Fruit fly (Drosophila melanogaster) whole organism, prepupa: Measurements from ENCODE around the gene CG17199.

Source experiments
- Blimp-1 ChIP-seq: fragments of 200-800 bp; sonication (Bioruptor generic); optimal IDR thresholded peaks from 3 replicates; lab custom pipeline; 2017; ENCODE audit warnings: missing biosample characterization, missing genetic modification characterization, mild to moderate bottlenecking, moderate library complexity, missing genetic modification reagents
- CG10631 ChIP-seq: fragments of 200-800 bp; sonication (Bioruptor generic); optimal IDR thresholded peaks from 2 replicates; lab custom pipeline; 2016; ENCODE audit warnings: missing biosample characterization, missing genetic modification characterization
- CG11762 ChIP-seq: fragments of 200-800 bp; sonication (Bioruptor generic); optimal IDR thresholded peaks from 3 replicates; lab custom pipeline; 2016; ENCODE audit warnings: missing biosample characterization, missing genetic modification characterization; ENCODE audit not compliant: insufficient read depth
- CG11902 ChIP-seq: fragments of 200-800 bp; sonication (Bioruptor generic); optimal IDR thresholded peaks from 3 replicates; lab custom pipeline; 2016; ENCODE audit warnings: missing biosample characterization, missing genetic modification characterization
- CG1621 ChIP-seq: fragments of 200-800 bp; sonication (Bioruptor generic); optimal IDR thresholded peaks from 3 replicates; lab custom pipeline; 2018; ENCODE audit warnings: missing biosample characterization, mild to moderate bottlenecking, missing genetic modification characterization
- CG16779 ChIP-seq: fragments of 200-800 bp; sonication (Bioruptor generic); optimal IDR thresholded peaks from 3 replicates; lab custom pipeline; 2017; ENCODE audit warnings: missing biosample characterization, mild to moderate bottlenecking, missing genetic modification characterization
- CG31627 ChIP-seq: fragments of 200-800 bp; sonication (Bioruptor generic); optimal IDR thresholded peaks from 3 replicates; lab custom pipeline; 2016; ENCODE audit warnings: missing biosample characterization, missing genetic modification characterization
- CG32006 ChIP-seq: fragments of 200-800 bp; sonication (Bioruptor generic); optimal IDR thresholded peaks from 3 replicates; lab custom pipeline; 2017; ENCODE audit warnings: missing biosample characterization, mild to moderate bottlenecking, missing genetic modification characterization
- CG34406 ChIP-seq: fragments of 200-800 bp; sonication (Bioruptor generic); optimal IDR thresholded peaks from 3 replicates; lab custom pipeline; 2016; ENCODE audit warnings: missing biosample characterization, missing genetic modification characterization
- CG3919 ChIP-seq: fragments of 200-800 bp; sonication (Bioruptor generic); optimal IDR thresholded peaks from 3 replicates; lab custom pipeline; 2016; ENCODE audit warnings: missing biosample characterization, missing genetic modification characterization
- CG6163 ChIP-seq: fragments of 200-800 bp; sonication (Bioruptor generic); IDR thresholded peaks from 3 replicates; pipeline ENCODE4 v1.3.6; 2022; ENCODE audit warnings: missing biosample characterization, missing genetic modification characterization
- CG6276 ChIP-seq: fragments of 200-800 bp; sonication (Bioruptor generic); optimal IDR thresholded peaks from 2 replicates; lab custom pipeline; 2017; ENCODE audit warnings: missing biosample characterization, mild to moderate bottlenecking, missing genetic modification characterization
- CG6792 ChIP-seq: fragments of 200-800 bp; sonication (Bioruptor generic); optimal IDR thresholded peaks from 3 replicates; lab custom pipeline; 2016; ENCODE audit warnings: missing biosample characterization, missing genetic modification characterization
- CG6808 ChIP-seq: fragments of 200-800 bp; sonication (Bioruptor generic); optimal IDR thresholded peaks from 3 replicates; lab custom pipeline; 2017; ENCODE audit warnings: missing biosample characterization, missing genetic modification characterization, mild to moderate bottlenecking, moderate library complexity, missing genetic modification reagents
- CG6854 ChIP-seq: fragments of 200-800 bp; sonication (Bioruptor generic); optimal IDR thresholded peaks from 2 replicates; lab custom pipeline; 2017; ENCODE audit warnings: missing biosample characterization, mild to moderate bottlenecking, missing genetic modification characterization
- CG7368 ChIP-seq: fragments of 200-800 bp; sonication (Bioruptor generic); optimal IDR thresholded peaks from 3 replicates; lab custom pipeline; 2016; ENCODE audit warnings: missing biosample characterization, missing genetic modification characterization
- CG8319 ChIP-seq: fragments of 200-800 bp; sonication (Bioruptor generic); optimal IDR thresholded peaks from 3 replicates; lab custom pipeline; 2016; ENCODE audit warnings: missing biosample characterization, missing genetic modification characterization
- CG8632 ChIP-seq: fragments of 200-800 bp; sonication (Bioruptor generic); optimal IDR thresholded peaks from 3 replicates; lab custom pipeline; 2016; ENCODE audit warnings: missing biosample characterization, missing genetic modification characterization
- Eip78C ChIP-seq: fragments of 200-800 bp; sonication (Bioruptor generic); peaks from one replicate; lab custom pipeline; 2016; ENCODE audit warnings: missing biosample characterization, missing genetic modification characterization
- Eip93F ChIP-seq: fragments of 200-800 bp; sonication (Bioruptor generic); optimal IDR thresholded peaks from 2 replicates; lab custom pipeline; 2016; ENCODE audit warnings: missing biosample characterization, mild to moderate bottlenecking, missing genetic modification characterization
- Ets21C ChIP-seq: fragments of 200-800 bp; sonication (Bioruptor generic); optimal IDR thresholded peaks from 3 replicates; lab custom pipeline; 2016; ENCODE audit warnings: missing biosample characterization, missing genetic modification characterization
- Ets96B ChIP-seq: fragments of 200-800 bp; optimal IDR thresholded peaks from 2 replicates; lab custom pipeline; 2019; ENCODE audit warnings: missing biosample characterization, mild to moderate bottlenecking, missing genetic modification characterization, moderate library complexity
- Gug ChIP-seq: fragments of 200-800 bp; sonication (Bioruptor generic); IDR thresholded peaks from 2 replicates; pipeline ENCODE4 v1.3.6; 2022; ENCODE audit warnings: missing biosample characterization, missing genetic modification characterization
- Hr38 ChIP-seq: sonication (Bioruptor generic); optimal IDR thresholded peaks from 2 replicates; lab custom pipeline; 2016; ENCODE audit warnings: missing biosample characterization, missing genetic modification characterization
- Hr39 ChIP-seq: fragments of 200-800 bp; sonication (Bioruptor generic); optimal IDR thresholded peaks from 2 replicates; lab custom pipeline; 2016; ENCODE audit warnings: missing biosample characterization, missing genetic modification characterization
- Hr4 ChIP-seq: fragments of 200-800 bp; sonication (Bioruptor generic); optimal IDR thresholded peaks from 3 replicates; lab custom pipeline; 2016; ENCODE audit warnings: missing biosample characterization, missing genetic modification characterization
- Lpt ChIP-seq: fragments of 200-800 bp; sonication (Bioruptor generic); optimal IDR thresholded peaks from 3 replicates; lab custom pipeline; 2016; ENCODE audit warnings: missing biosample characterization, missing genetic modification characterization
- Met ChIP-seq: fragments of 200-800 bp; sonication (Bioruptor generic); optimal IDR thresholded peaks from 3 replicates; lab custom pipeline; 2016; ENCODE audit warnings: missing biosample characterization, missing genetic modification characterization
- Smox ChIP-seq: fragments of 200-800 bp; sonication (Bioruptor generic); optimal IDR thresholded peaks from 3 replicates; lab custom pipeline; 2016; ENCODE audit warnings: missing biosample characterization, missing genetic modification characterization
- Sox102F ChIP-seq: fragments of 200-800 bp; sonication (Bioruptor generic); optimal IDR thresholded peaks from 2 replicates; lab custom pipeline; 2016; ENCODE audit warnings: missing biosample characterization, mild to moderate bottlenecking, missing genetic modification characterization
- Sox14 ChIP-seq: fragments of 200-800 bp; sonication (Bioruptor generic); optimal IDR thresholded peaks from 3 replicates; lab custom pipeline; 2016; ENCODE audit warnings: missing biosample characterization, missing genetic modification characterization
- Sox15 ChIP-seq: fragments of 200-800 bp; sonication (Bioruptor generic); optimal IDR thresholded peaks from 3 replicates; lab custom pipeline; 2016; ENCODE audit warnings: missing biosample characterization, missing genetic modification characterization
- achi ChIP-seq: fragments of 200-800 bp; sonication (Bioruptor generic); optimal IDR thresholded peaks from 3 replicates; lab custom pipeline; 2016; ENCODE audit warnings: missing biosample characterization, missing genetic modification characterization
- acj6 ChIP-seq: fragments of 200-800 bp; sonication (Bioruptor generic); optimal IDR thresholded peaks from 3 replicates; lab custom pipeline; 2016; ENCODE audit warnings: missing biosample characterization, missing genetic modification characterization
- cyc ChIP-seq: fragments of 200-800 bp; sonication (Bioruptor generic); optimal IDR thresholded peaks from 3 replicates; lab custom pipeline; 2016; ENCODE audit warnings: missing biosample characterization, missing genetic modification characterization
- dac ChIP-seq: fragments of 200-800 bp; sonication (Bioruptor generic); optimal IDR thresholded peaks from 2 replicates; lab custom pipeline; 2017; ENCODE audit warnings: missing biosample characterization, mild to moderate bottlenecking, missing genetic modification characterization
- eg ChIP-seq: fragments of 200-800 bp; sonication (Bioruptor generic); IDR thresholded peaks from 3 replicates; pipeline ENCODE4 v1.3.6; 2022; ENCODE audit warnings: missing biosample characterization, missing genetic modification characterization
- fd59A ChIP-seq: fragments of 200-800 bp; sonication (Bioruptor generic); optimal IDR thresholded peaks from 2 replicates; lab custom pipeline; 2017; ENCODE audit warnings: missing biosample characterization, mild to moderate bottlenecking, missing genetic modification characterization, missing genetic modification reagents
- fd85E ChIP-seq: fragments of 200-800 bp; sonication (Bioruptor generic); optimal IDR thresholded peaks from 3 replicates; lab custom pipeline; 2016; ENCODE audit warnings: missing biosample characterization, missing genetic modification characterization
- fkh ChIP-seq: fragments of 200-800 bp; sonication (Bioruptor generic); optimal IDR thresholded peaks from 3 replicates; lab custom pipeline; 2017; ENCODE audit warnings: missing biosample characterization, mild to moderate bottlenecking, missing genetic modification characterization, moderate library complexity
- lz ChIP-seq: fragments of 200-800 bp; sonication (Bioruptor generic); optimal IDR thresholded peaks from 3 replicates; lab custom pipeline; 2016; ENCODE audit warnings: missing biosample characterization, missing genetic modification characterization
- net ChIP-seq: fragments of 200-800 bp; sonication (Bioruptor generic); optimal IDR thresholded peaks from 3 replicates; lab custom pipeline; 2016; ENCODE audit warnings: missing biosample characterization, missing genetic modification characterization
- pdm3 ChIP-seq: fragments of 200-800 bp; sonication (Bioruptor generic); optimal IDR thresholded peaks from 3 replicates; lab custom pipeline; 2016; ENCODE audit warnings: missing biosample characterization, missing genetic modification characterization
- spab ChIP-seq: fragments of 200-800 bp; sonication (Bioruptor generic); optimal IDR thresholded peaks from 2 replicates; lab custom pipeline; 2017; ENCODE audit warnings: missing biosample characterization, mild to moderate bottlenecking, missing genetic modification characterization, missing genetic modification reagents
- svp ChIP-seq: fragments of 200-800 bp; sonication (Bioruptor generic); peaks from one replicate; lab custom pipeline; 2016; ENCODE audit warnings: missing biosample characterization, missing genetic modification characterization
- topi ChIP-seq: fragments of 200-800 bp; sonication (Bioruptor generic); optimal IDR thresholded peaks from 3 replicates; lab custom pipeline; 2016; ENCODE audit warnings: missing biosample characterization, missing genetic modification characterization
- vri ChIP-seq: fragments of 200-800 bp; sonication (Bioruptor generic); optimal IDR thresholded peaks from 3 replicates; lab custom pipeline; 2016; ENCODE audit warnings: missing biosample characterization, mild to moderate bottlenecking, missing genetic modification characterization

Gene CG17199

DNA sequence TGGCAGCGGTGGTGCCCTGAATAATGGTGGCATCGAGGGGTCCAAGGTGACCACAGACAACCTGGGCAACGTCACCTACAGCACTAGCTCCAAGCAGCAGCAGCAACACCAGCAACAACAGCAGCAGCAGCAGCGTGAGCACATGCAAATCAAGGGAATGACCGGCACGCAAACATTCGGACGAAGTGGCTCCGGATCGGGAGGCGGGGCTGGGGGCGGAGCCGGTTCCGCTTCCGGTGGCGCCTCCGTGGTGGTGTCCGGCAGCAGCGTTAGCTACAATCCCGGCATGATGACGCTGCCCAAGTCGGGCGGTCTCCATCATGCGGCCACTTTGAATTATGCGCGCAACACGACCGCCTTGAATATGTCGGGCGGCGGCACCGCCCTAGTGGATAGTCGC lies 18.0 kb upstream of the CG17199 start:
- TF ChIP-seq Sox14 (GFP tag; lab: Kevin White, UChicago) (no peak), Hr39 (GFP tag; lab: Kevin White, UChicago) (no peak), CG8319 (GFP tag; lab: Kevin White, UChicago) (no peak), fkh (GFP tag; lab: Kevin White, UChicago) (no peak)

DNA sequence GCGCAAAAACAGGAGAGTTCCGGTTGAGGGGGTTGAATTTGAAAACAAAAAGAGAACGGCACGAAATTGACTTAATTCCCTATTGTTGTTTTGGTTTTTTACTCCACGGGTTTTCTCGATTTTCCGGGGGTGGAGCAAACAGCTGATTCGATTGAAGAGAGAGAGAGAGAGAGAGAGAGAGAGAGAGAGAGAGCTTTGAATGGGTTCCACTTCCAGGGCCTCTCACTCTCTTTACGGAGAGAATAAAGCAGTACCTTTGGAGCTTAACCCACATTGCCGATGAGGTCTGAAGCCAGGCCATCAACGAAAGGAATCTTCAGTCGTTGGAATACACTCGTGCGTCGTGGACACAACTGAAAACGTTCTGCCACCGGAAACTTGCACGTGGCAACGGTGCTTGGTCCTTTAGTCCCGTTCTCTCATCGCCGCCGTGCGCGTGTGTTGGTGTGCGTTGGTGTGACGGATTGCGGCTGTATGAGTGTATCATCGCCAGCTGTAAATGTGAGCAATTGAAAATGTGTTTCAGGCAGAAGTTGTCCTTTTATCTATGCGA lies 5.0 kb downstream of the CG17199 start, which contains the start of gene Nlg4:
Nlg4 (plus strand) TSS at position 332 of the 553 bp plus-strand sequence.
- TF ChIP-seq spab (GFP tag; lab: Kevin White, UChicago), result no peak
- no peak for TF ChIP-seq CG34406 (GFP tag; lab: Kevin White, UChicago)
- no peak for TF ChIP-seq Sox14 (GFP tag; lab: Kevin White, UChicago)
- no peak for TF ChIP-seq CG7368 (GFP tag; lab: Kevin White, UChicago)
- no peak for TF ChIP-seq cyc
- TF ChIP-seq CG11762 (GFP tag; lab: Kevin White, UChicago), result no peak
- TF ChIP-seq lz, result no peak

DNA sequence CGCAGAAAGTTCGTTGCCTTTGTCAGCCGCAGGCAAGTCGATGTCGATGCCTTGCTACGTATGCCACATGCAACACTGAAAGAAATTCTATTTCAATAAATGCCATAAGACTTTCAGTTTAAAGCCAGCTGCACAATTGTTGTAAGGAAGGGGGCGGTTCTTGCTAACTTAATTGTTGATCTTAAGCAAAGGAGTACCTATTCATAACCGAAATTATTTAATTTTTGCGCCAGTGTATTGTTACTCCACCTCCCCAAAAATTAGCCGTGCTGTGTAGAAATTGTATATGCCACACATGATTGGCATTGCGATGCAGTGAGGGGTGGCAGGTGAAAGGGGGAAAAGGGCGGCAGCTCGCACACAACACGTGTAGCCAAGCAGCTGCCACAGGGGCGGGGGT lies 24.5 kb downstream of the CG17199 start:
- TF ChIP-seq CG34406 (GFP tag; lab: Kevin White, UChicago) (no peak), CG10631 (peak; percentile 25), Hr4 (no peak), CG6163 (GFP tag; lab: Robert Waterston, UW) (0 out of 3 replicates have a peak, but pooled peaks have one; percentile 41), lz (peak; percentile 23), CG8632 (GFP tag; lab: Kevin White, UChicago) (no peak), vri (GFP tag; lab: Kevin White, UChicago) (peak; percentile 8), net (GFP tag; lab: Kevin White, UChicago) (no peak), Eip78C (GFP tag; lab: Kevin White, UChicago) (peak; percentile 54), Smox (GFP tag; lab: Kevin White, UChicago) (peak; percentile 6), fkh (GFP tag; lab: Kevin White, UChicago) (no peak), CG32006 (peak; percentile 31), CG8319 (GFP tag; lab: Kevin White, UChicago) (no peak), Sox102F (peak; percentile 36), fd59A (no peak), Eip93F (GFP tag; lab: Kevin White, UChicago) (no peak), CG31627 (GFP tag; lab: Kevin White, UChicago) (peak; percentile 31), eg (GFP tag; lab: Robert Waterston, UW) (0 out of 3 replicates have a peak, but pooled peaks have one; percentile 36), CG16779 (no peak), fd85E (GFP tag; lab: Kevin White, UChicago) (no peak), Sox15 (GFP tag; lab: Kevin White, UChicago) (no peak), Gug (GFP tag; lab: Robert Waterston, UW) (0 out of 2 replicates have a peak, but pooled peaks have one; percentile 31), CG3919 (GFP tag; lab: Kevin White, UChicago) (no peak), svp (GFP tag; lab: Kevin White, UChicago) (peak; percentile 70), CG6276 (GFP tag; lab: Kevin White, UChicago) (no peak), Ets96B (tag; lab: Kevin White, UChicago) (no peak), Hr39 (GFP tag; lab: Kevin White, UChicago) (peak; percentile 46), Ets21C (GFP tag; lab: Kevin White, UChicago) (peak; percentile 6), CG11762 (GFP tag; lab: Kevin White, UChicago) (no peak), topi (GFP tag; lab: Kevin White, UChicago) (peak; percentile 2), CG6792 (no peak), achi (no peak), CG11902 (GFP tag; lab: Kevin White, UChicago) (no peak), CG1621 (tag; lab: Kevin White, UChicago) (no peak), Blimp-1 (GFP tag; lab: Kevin White, UChicago) (no peak), dac (GFP tag; lab: Kevin White, UChicago) (no peak), pdm3 (GFP tag; lab: Kevin White, UChicago) (no peak), Met (GFP tag; lab: Kevin White, UChicago) (peak; percentile 61), Sox14 (GFP tag; lab: Kevin White, UChicago) (no peak), Hr38 (GFP tag; lab: Kevin White, UChicago) (no peak), CG6854 (no peak), acj6 (GFP tag; lab: Kevin White, UChicago) (peak; percentile 10), CG6808 (no peak), Lpt (GFP tag; lab: Kevin White, UChicago) (no peak)
